Fruit fly (Drosophila melanogaster): ENCODE data around the gene fzo.

The fzo gene

DNA sequence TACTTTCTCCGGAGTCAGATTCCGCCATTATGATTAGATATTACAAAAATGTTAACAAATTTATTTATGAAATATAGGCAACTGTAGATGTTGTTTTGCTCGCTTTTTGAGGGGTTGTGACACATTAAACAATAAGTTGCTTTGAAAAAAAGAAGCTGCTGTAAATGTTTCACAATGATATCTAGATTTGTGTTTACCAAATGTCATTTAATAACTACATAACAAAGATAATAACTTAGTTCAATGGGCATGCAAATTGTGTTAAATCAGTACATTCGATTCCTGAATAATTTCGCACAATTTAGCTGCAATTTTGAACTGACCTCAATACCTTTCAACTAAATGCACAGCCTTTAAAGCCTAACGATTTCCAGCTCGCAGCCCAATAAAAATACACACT, at the start of gene fzo:
TSS of gene fzo (minus strand) at position 101 of the 400 bp plus-strand sequence.
- no peak for TF ChIP-seq Pif1B (GFP tag; optimal IDR thresholded peaks at IDR 0.05)
- TF ChIP-seq CG9948 (tag; optimal IDR thresholded peaks at IDR 0.05), result no peak
- TF ChIP-seq D1 (tag; optimal IDR thresholded peaks at IDR 0.05), result no peak
- TF ChIP-seq CG17806 (tag; optimal IDR thresholded peaks at IDR 0.05), result no peak
- no peak for TF ChIP-seq CG8159 (tag; optimal IDR thresholded peaks at IDR 0.05)
- no peak for TF ChIP-seq CG32121 (GFP tag; IDR thresholded peaks at IDR 0.05)
- no peak for TF ChIP-seq CG13204 (GFP tag; optimal IDR thresholded peaks at IDR 0.05)
- TF ChIP-seq Snoo (tag; optimal IDR thresholded peaks at IDR 0.05), result no peak
- TF ChIP-seq CG12605 (GFP tag; IDR thresholded peaks at IDR 0.05), result no peak
- TF ChIP-seq CG8301 (tag; optimal IDR thresholded peaks at IDR 0.05), result no peak
- TF ChIP-seq CG14655 (GFP tag; optimal IDR thresholded peaks at IDR 0.05), result no peak
- no peak for TF ChIP-seq EcR (GFP tag; optimal IDR thresholded peaks at IDR 0.05)
- no peak for TF ChIP-seq CG10348 (GFP tag; IDR thresholded peaks at IDR 0.05)

DNA sequence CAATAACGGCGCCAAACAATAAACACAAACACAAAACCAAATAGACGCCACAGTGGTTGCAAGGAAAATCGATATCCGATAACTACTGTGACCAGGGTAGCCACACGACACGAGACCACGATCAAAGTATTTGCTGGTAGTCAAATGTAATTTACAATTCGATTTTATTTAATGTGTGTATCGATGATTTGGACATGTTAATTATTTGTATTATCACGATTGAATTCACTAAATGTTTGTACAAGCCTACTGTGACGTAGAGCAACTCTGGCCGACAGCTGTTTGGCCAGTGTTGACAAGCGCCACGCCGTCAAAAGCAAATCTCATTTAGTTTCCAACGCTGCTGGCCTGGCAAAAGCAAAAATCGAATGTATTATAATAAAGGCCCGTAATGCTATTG, 47.4 kb upstream of the fzo start, which contains the start of the genes Rad60 and EloA:
TSS of gene Rad60 (minus strand) at position 222 of the 400 bp plus-strand sequence.
TSS of gene EloA (plus strand) at position 308 of the 400 bp plus-strand sequence.
- TF ChIP-seq CG9948 (tag; optimal IDR thresholded peaks at IDR 0.05) (peak; percentile 26), gl (tag; optimal IDR thresholded peaks at IDR 0.05) (peak; percentile 33), CG32121 (GFP tag; IDR thresholded peaks at IDR 0.05) (0 out of 2 replicates have a peak, but pooled peaks have one; percentile 12), CG14655 (GFP tag; optimal IDR thresholded peaks at IDR 0.05) (no peak), CG10348 (GFP tag; IDR thresholded peaks at IDR 0.05) (no peak), EcR (GFP tag; optimal IDR thresholded peaks at IDR 0.05) (no peak), CG8301 (tag; optimal IDR thresholded peaks at IDR 0.05) (peak; percentile 48), Snoo (tag; optimal IDR thresholded peaks at IDR 0.05) (peak; percentile 59), CG4496 (GFP tag; IDR thresholded peaks at IDR 0.05) (peak; percentile 81), Pif1B (GFP tag; optimal IDR thresholded peaks at IDR 0.05) (peak; percentile 65), fd96Ca (GFP tag; IDR thresholded peaks at IDR 0.05) (peak; percentile 79), CG8159 (tag; optimal IDR thresholded peaks at IDR 0.05) (peak; percentile 58), rn (GFP tag; IDR thresholded peaks at IDR 0.05) (0 out of 2 replicates have a peak, but pooled peaks have one; percentile 24), CG34367 (tag; optimal IDR thresholded peaks at IDR 0.05) (peak; percentile 41), Ets98B (GFP tag; IDR thresholded peaks at IDR 0.05) (peak; percentile 70), CG13204 (GFP tag; optimal IDR thresholded peaks at IDR 0.05) (no peak), CG17806 (tag; optimal IDR thresholded peaks at IDR 0.05) (peak; percentile 48), D1 (tag; optimal IDR thresholded peaks at IDR 0.05) (no peak), CG12605 (GFP tag; IDR thresholded peaks at IDR 0.05) (no peak), Pif1A (GFP tag; optimal IDR thresholded peaks at IDR 0.05) (no peak), CG15710 (tag; optimal IDR thresholded peaks at IDR 0.05) (peak; percentile 60)

DNA sequence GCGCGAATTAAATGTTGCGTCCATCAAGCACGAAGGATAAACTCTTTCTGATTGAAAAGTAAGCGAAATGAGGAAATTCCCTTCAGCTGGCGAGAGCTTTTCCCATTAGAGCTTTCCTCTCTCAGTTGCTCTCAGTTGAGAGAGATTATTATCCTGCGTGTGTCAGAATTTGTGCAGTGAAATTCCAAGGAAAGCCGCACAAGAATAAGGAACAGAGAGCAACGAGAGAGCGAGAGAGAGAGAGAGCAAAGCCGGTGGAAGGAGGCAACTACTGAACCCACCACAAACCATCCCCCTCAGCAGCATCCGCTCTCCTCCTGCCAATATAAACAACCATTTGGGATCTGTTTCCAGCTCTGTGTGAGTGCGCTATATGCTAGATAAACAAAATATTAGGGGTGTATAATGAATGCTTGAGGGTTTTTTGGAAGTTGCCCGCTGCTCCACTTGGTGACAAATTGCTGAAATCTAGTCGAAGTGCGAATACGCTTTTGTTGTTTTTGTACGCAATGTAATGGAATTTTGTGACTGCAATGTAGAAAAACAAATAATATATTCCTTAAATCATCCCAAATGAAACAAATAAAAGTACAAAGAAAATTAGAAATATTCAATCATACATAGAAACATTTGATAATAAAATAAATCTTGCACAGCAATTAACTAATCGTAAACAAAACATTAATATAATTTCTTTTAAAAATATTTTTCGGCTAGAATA, 45.2 kb upstream of the fzo start, which contains the start of gene CG4467:
TSS of gene CG4467 (minus strand) at position 51 of the 721 bp plus-strand sequence.
- TF ChIP-seq Ets98B (GFP tag; IDR thresholded peaks at IDR 0.05) (peak; percentile 21; the same call in 1 of the 2 replicates), rn (GFP tag; IDR thresholded peaks at IDR 0.05) (no peak), Snoo (tag; optimal IDR thresholded peaks at IDR 0.05) (no peak), CG8301 (tag; optimal IDR thresholded peaks at IDR 0.05) (no peak), CG14655 (GFP tag; optimal IDR thresholded peaks at IDR 0.05) (no peak)

DNA sequence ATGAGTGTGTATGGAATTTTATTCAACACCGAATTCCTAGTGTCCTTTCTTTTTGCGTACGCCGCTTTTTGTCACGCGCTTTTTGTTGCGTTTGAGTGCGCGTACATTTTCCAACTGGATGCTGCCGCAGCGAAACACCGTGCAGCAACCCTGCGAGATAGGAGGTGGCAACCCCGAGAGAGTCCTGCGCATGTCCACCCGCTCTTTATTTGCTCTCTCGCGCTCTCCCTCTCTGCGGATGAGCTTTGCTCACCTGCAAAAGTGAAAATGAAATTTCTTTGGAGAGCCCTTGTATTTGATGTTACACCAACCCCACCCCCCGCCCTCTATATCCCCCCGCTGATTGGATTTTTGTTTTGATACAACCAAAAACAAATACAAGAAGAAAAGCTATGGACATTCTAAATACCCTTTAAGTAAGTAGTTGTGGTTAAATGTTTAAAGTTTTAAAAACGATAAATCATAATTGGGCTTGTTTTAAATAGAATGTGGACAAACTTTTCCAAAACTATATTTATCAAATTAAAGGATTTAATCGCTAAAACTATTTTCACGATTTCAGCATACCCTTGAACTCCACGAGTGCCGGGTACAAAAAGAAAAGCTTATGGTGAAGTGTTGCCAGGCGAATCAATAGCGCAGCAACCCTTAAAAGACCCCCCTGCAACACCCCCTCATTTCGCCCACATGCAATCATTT, 36.2 kb upstream of the fzo start:
- no peak for TF ChIP-seq Pif1A (GFP tag; optimal IDR thresholded peaks at IDR 0.05)
- TF ChIP-seq CG34367 (tag; optimal IDR thresholded peaks at IDR 0.05), result no peak
- TF ChIP-seq CG15710 (tag; optimal IDR thresholded peaks at IDR 0.05), result peak; percentile 5
- no peak for TF ChIP-seq CG8301 (tag; optimal IDR thresholded peaks at IDR 0.05)
- no peak for TF ChIP-seq CG10348 (GFP tag; IDR thresholded peaks at IDR 0.05)
- peak; percentile 56 for TF ChIP-seq CG8159 (tag; optimal IDR thresholded peaks at IDR 0.05)
- TF ChIP-seq CG4496 (GFP tag; IDR thresholded peaks at IDR 0.05), result no peak
- no peak for TF ChIP-seq CG12605 (GFP tag; IDR thresholded peaks at IDR 0.05)

DNA sequence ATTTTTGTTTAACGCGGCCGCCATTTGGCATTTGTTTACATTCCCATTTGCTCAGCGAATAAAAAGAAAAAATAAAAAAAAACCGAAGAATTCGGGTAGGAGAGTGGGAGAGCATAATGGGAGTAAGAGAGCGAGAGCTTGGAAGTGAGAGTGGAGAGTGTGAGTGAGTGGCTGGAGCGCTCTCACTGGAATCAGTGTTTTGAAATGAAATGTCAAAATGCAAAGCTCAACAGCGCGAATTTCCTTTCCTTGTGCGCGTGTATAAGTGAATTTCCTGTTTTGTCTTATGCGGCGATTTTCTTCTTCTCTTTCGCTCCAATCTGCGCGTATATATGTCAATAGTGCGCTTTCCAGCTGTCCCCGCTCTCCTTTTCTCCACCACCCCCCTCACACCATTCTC, 35.2 kb upstream of the fzo start:
- TF ChIP-seq CG12605 (GFP tag; IDR thresholded peaks at IDR 0.05) (no peak), CG8159 (tag; optimal IDR thresholded peaks at IDR 0.05) (no peak), Snoo (tag; optimal IDR thresholded peaks at IDR 0.05) (no peak), CG9948 (tag; optimal IDR thresholded peaks at IDR 0.05) (no peak), fd96Ca (GFP tag; IDR thresholded peaks at IDR 0.05) (no peak), gl (tag; optimal IDR thresholded peaks at IDR 0.05) (no peak), CG17806 (tag; optimal IDR thresholded peaks at IDR 0.05) (no peak), CG10348 (GFP tag; IDR thresholded peaks at IDR 0.05) (no peak), Pif1A (GFP tag; optimal IDR thresholded peaks at IDR 0.05) (no peak), CG4496 (GFP tag; IDR thresholded peaks at IDR 0.05) (no peak), CG32121 (GFP tag; IDR thresholded peaks at IDR 0.05) (no peak), CG14655 (GFP tag; optimal IDR thresholded peaks at IDR 0.05) (no peak), CG8301 (tag; optimal IDR thresholded peaks at IDR 0.05) (no peak), Ets98B (GFP tag; IDR thresholded peaks at IDR 0.05) (no peak), rn (GFP tag; IDR thresholded peaks at IDR 0.05) (no peak), CG34367 (tag; optimal IDR thresholded peaks at IDR 0.05) (no peak), EcR (GFP tag; optimal IDR thresholded peaks at IDR 0.05) (no peak), CG15710 (tag; optimal IDR thresholded peaks at IDR 0.05) (no peak), D1 (tag; optimal IDR thresholded peaks at IDR 0.05) (no peak), Pif1B (GFP tag; optimal IDR thresholded peaks at IDR 0.05) (no peak)

Data from whole organism, pupa.